Fruit fly (Drosophila melanogaster): ENCODE data around the gene CG7600.

The CG7600 gene

DNA sequence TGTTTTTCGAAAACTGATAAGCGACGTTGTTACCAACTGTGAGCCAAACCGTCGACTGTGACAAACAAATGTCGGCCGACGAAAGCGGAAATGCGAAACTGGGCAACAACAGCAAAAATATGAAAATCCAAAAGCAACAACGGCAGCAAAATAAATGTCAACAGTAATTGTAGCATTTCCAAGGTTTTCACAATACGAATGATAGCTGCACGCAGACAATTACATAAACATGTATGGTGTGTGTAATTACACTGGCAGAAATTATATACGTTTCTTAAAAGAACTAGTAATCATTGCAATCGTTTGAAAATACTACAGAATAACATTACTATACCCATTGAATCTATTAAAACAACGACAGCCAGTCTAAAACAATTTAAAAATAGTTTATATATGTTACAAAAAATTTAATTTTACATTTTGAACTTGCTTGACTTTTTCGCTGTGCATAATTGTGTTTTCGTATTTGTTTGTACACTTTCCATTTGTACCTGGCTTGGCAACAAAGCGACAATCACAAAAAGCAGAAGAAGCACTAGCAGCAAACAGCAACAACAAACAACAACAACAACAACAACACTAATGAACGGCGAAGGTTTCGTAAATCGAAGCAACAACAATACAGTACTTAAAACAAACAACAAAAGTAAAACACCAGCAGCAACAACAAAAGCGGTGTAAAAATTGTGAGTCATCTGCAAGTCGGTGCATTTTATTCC, 50.3 kb downstream of the CG7600 start (continued):
- TF ChIP-seq CG3847 (GFP tag; IDR thresholded peaks at IDR 0.05) (peak; percentile 51; the same call in 1 of the 2 replicates), CG4282 (GFP tag; optimal IDR thresholded peaks at IDR 0.05) (no peak), dimm (GFP tag; IDR thresholded peaks at IDR 0.05) (peak; percentile 53; the same call in 1 of the 2 replicates), lola (GFP tag; optimal IDR thresholded peaks at IDR 0.05) (no peak), Dref (GFP tag; IDR thresholded peaks at IDR 0.05) (no peak), peb (GFP tag; IDR thresholded peaks at IDR 0.05) (peak; percentile 72), slbo (GFP tag; IDR thresholded peaks at IDR 0.05) (peak; percentile 78), ems (GFP tag; optimal IDR thresholded peaks at IDR 0.05) (peak; percentile 81), Spps (tag; optimal IDR thresholded peaks at IDR 0.05) (peak; percentile 53), Deaf1 (tag; optimal IDR thresholded peaks at IDR 0.05) (no peak), CG13296 (GFP tag; optimal IDR thresholded peaks at IDR 0.05) (no peak), CG42726 (GFP tag; IDR thresholded peaks at IDR 0.05; ENCODE audit: partially characterized antibody) (no peak), H15 (GFP tag; IDR thresholded peaks at IDR 0.05) (peak; percentile 81), CG31388 (GFP tag; optimal IDR thresholded peaks at IDR 0.05) (peak; percentile 21), CG12744 (GFP tag; optimal IDR thresholded peaks at IDR 0.05) (no peak), oc (tag; optimal IDR thresholded peaks at IDR 0.05) (peak; percentile 77), p53 (GFP tag; optimal IDR thresholded peaks at IDR 0.05) (no peak), CG18476 (GFP tag; optimal IDR thresholded peaks at IDR 0.05) (peak; percentile 62), CG7786 (GFP tag; optimal IDR thresholded peaks at IDR 0.05) (peak; percentile 36), CG16779 (GFP tag; IDR thresholded peaks at IDR 0.05) (no peak), CG11695 (GFP tag; IDR thresholded peaks at IDR 0.05) (peak; percentile 82), H2.0 (GFP tag; IDR thresholded peaks at IDR 0.05) (peak; percentile 69), btn (GFP tag; optimal IDR thresholded peaks at IDR 0.05) (no peak), Xrp1 (GFP tag; IDR thresholded peaks at IDR 0.05) (peak; percentile 86), Atf6 (GFP tag; IDR thresholded peaks at IDR 0.05) (peak; percentile 79), Fer1 (GFP tag; optimal IDR thresholded peaks at IDR 0.05) (no peak), CG8281 (tag; optimal IDR thresholded peaks at IDR 0.05) (peak; percentile 20), Pdp1 (GFP tag; optimal IDR thresholded peaks at IDR 0.05) (peak in 1 of 2 experiments; percentile 73), gcm (GFP tag; optimal IDR thresholded peaks at IDR 0.05) (peak; percentile 17), trem (tag; optimal IDR thresholded peaks at IDR 0.05) (peak; percentile 59), az2 (GFP tag; optimal IDR thresholded peaks at IDR 0.05) (peak; percentile 58), Sry-δ (GFP tag; optimal IDR thresholded peaks at IDR 0.05) (no peak), Vsx1 (GFP tag; optimal IDR thresholded peaks at IDR 0.05) (peak; percentile 45), Dfd (GFP tag; optimal IDR thresholded peaks at IDR 0.05) (no peak), CHES-1-like (GFP tag; optimal IDR thresholded peaks at IDR 0.05) (no peak), GATAe (GFP tag; conservative IDR thresholded peaks at IDR 0.05) (0 out of 2 replicates have a peak, but pooled peaks have one; percentile 24), CG11398 (GFP tag; optimal IDR thresholded peaks at IDR 0.05) (no peak), CG3995 (GFP tag; optimal IDR thresholded peaks at IDR 0.05) (no peak), pnt (GFP tag; optimal IDR thresholded peaks at IDR 0.05) (no peak), Ets65A (GFP tag) (peak; percentile 91), CG17186 (GFP tag; optimal IDR thresholded peaks at IDR 0.05) (no peak), CG12219 (GFP tag; optimal IDR thresholded peaks at IDR 0.05) (peak; percentile 59), Trl (optimal IDR thresholded peaks at IDR 0.05) (no peak), Trl (GFP tag; optimal IDR thresholded peaks at IDR 0.05) (peak; percentile 19), CG34422 (GFP tag; IDR thresholded peaks at IDR 0.05) (peak; percentile 36), CG10565 (GFP tag; optimal IDR thresholded peaks at IDR 0.05) (peak; percentile 26), Hmx (GFP tag; optimal IDR thresholded peaks at IDR 0.05) (peak; percentile 33), jigr1 (GFP tag; IDR thresholded peaks at IDR 0.05) (peak; percentile 56; the same call in 1 of the 3 replicates), tap (tag; optimal IDR thresholded peaks at IDR 0.05) (peak; percentile 73), CG9876 (GFP tag; optimal IDR thresholded peaks at IDR 0.05) (no peak)
